Worm (Caenorhabditis elegans): Measurements from ENCODE around the gene pho-5.

pho-5 gene

ce11 chrIII:7308600-7309109 is 23.0 kb upstream of the pho-5 start, which contains the start of gene acbp-4:
Gene acbp-4 (minus strand): TSS chrIII:7309109.
- no peak for TF ChIP-seq ceh-24 (tag; optimal IDR thresholded peaks at IDR 0.05)
- TF ChIP-seq ceh-18 (tag; optimal IDR thresholded peaks at IDR 0.05): no peak
- TF ChIP-seq fkh-6 (tag; optimal IDR thresholded peaks at IDR 0.05): no peak
- no peak for TF ChIP-seq K02D7.2 (tag; optimal IDR thresholded peaks at IDR 0.05)

- no peak for TF ChIP-seq ztf-16 (tag; optimal IDR thresholded peaks at IDR 0.05)
- no peak for TF ChIP-seq hlh-15 (tag; optimal IDR thresholded peaks at IDR 0.05)
- TF ChIP-seq Y22D7AL.16 (tag; optimal IDR thresholded peaks at IDR 0.05): no peak
- no peak for TF ChIP-seq hlh-13 (GFP tag; optimal IDR thresholded peaks at IDR 0.05)
- TF ChIP-seq npax-4 (tag; optimal IDR thresholded peaks at IDR 0.05): no peak
- no peak for TF ChIP-seq ttx-3 (tag; optimal IDR thresholded peaks at IDR 0.05)
- TF ChIP-seq rnt-1 (tag; optimal IDR thresholded peaks at IDR 0.05): no peak
- no peak for TF ChIP-seq ref-2 (tag; optimal IDR thresholded peaks at IDR 0.05)
- no peak for TF ChIP-seq C38D4.7 (GFP tag; optimal IDR thresholded peaks at IDR 0.05)
- TF ChIP-seq pax-1 (tag; optimal IDR thresholded peaks at IDR 0.05): no peak
- no peak for TF ChIP-seq ceh-9 (tag; optimal IDR thresholded peaks at IDR 0.05)
These were observed 19.9 kb upstream of the pho-5 start for ce11 chrIII:7305649-7305977.

- TF ChIP-seq ceh-14 (tag; optimal IDR thresholded peaks at IDR 0.05) (no peak), fax-1 (tag; optimal IDR thresholded peaks at IDR 0.05) (no peak), nhr-11 (tag; optimal IDR thresholded peaks at IDR 0.05) (no peak), ceh-9 (tag; optimal IDR thresholded peaks at IDR 0.05) (no peak), che-1 (tag; optimal IDR thresholded peaks at IDR 0.05) (no peak), ahr-1 (tag; optimal IDR thresholded peaks at IDR 0.05) (no peak), hlh-30 (tag; optimal IDR thresholded peaks at IDR 0.05; ENCODE audit: insufficient read depth) (no peak), nfya-1 (tag; optimal IDR thresholded peaks at IDR 0.05) (no peak), hlh-15 (tag; optimal IDR thresholded peaks at IDR 0.05) (no peak), dve-1 (tag; optimal IDR thresholded peaks at IDR 0.05) (no peak), odd-2 (tag; optimal IDR thresholded peaks at IDR 0.05) (no peak), ttx-3 (tag; optimal IDR thresholded peaks at IDR 0.05) (no peak), eyg-1 (tag; optimal IDR thresholded peaks at IDR 0.05) (no peak), elt-4 (tag; optimal IDR thresholded peaks at IDR 0.05) (no peak), pat-9 (tag; optimal IDR thresholded peaks at IDR 0.05) (no peak)
These were observed 19.4 kb upstream of the pho-5 start for ce11 chrIII:7304961-7305648.

ce11 chrIII:7301668-7302067 is 16.0 kb upstream of the pho-5 start:
- no peak for TF ChIP-seq pha-4 (tag; optimal IDR thresholded peaks at IDR 0.05)
- TF ChIP-seq hlh-15 (tag; optimal IDR thresholded peaks at IDR 0.05): no peak
- TF ChIP-seq hlh-6 (tag; optimal IDR thresholded peaks at IDR 0.05): no peak
- TF ChIP-seq T23F11.4 (GFP tag; optimal IDR thresholded peaks at IDR 0.05): no peak
- TF ChIP-seq unc-55 (GFP tag; optimal IDR thresholded peaks at IDR 0.05): no peak
- TF ChIP-seq unc-86 (tag; optimal IDR thresholded peaks at IDR 0.05): no peak
- TF ChIP-seq eyg-1 (tag; optimal IDR thresholded peaks at IDR 0.05): no peak
- TF ChIP-seq F13H6.1 (tag; optimal IDR thresholded peaks at IDR 0.05): no peak
- TF ChIP-seq pat-9 (tag; optimal IDR thresholded peaks at IDR 0.05): no peak

- no peak for TF ChIP-seq lin-11 (tag; optimal IDR thresholded peaks at IDR 0.05)
- TF ChIP-seq nhr-11 (tag; optimal IDR thresholded peaks at IDR 0.05): no peak
- TF ChIP-seq C38D4.7 (GFP tag; optimal IDR thresholded peaks at IDR 0.05): no peak
- TF ChIP-seq zip-5 (tag; optimal IDR thresholded peaks at IDR 0.05): no peak
- no peak for TF ChIP-seq ceh-19 (GFP tag; optimal IDR thresholded peaks at IDR 0.05)
- TF ChIP-seq nhr-232 (tag; optimal IDR thresholded peaks at IDR 0.05): no peak
- TF ChIP-seq gmeb-2 (tag; optimal IDR thresholded peaks at IDR 0.05): no peak
These were observed 15.1 kb upstream of the pho-5 start for ce11 chrIII:7300763-7301162.

Measured in whole organism, late embryonic.